Fruit fly (Drosophila melanogaster) S2 (cell line): ENCODE data around the gene Ythdc1.

Source experiments
- CG8478 ChIP-seq: fragments of >200 bp; optimal IDR thresholded peaks from 2 replicates; lab custom pipeline; 2018
- CTCF ChIP-seq, 2 experiments: fragments of >200 bp; optimal IDR thresholded peaks; 2 replicates each; lab custom pipeline; 2018

Ythdc1 gene

dm6 chr3L:3373994-3374623 is at the start of gene Ythdc1, which contains the start of gene CG12010:
Ythdc1 (minus strand) TSS chr3L:3374170.
CG12010 (plus strand) TSS chr3L:3374282.
- TF ChIP-seq CG8478 (lab: Kevin White, UChicago) (no peak), CTCF (optimal IDR thresholded peaks at IDR 0.05; lab: Kevin White, UChicago) (peak; percentile 15 to 42)

dm6 chr3L:3423006-3423405 is 49.0 kb upstream of the Ythdc1 start:
- TF ChIP-seq CG8478 (lab: Kevin White, UChicago) (no peak), CTCF (optimal IDR thresholded peaks at IDR 0.05; lab: Kevin White, UChicago) (no peak)

dm6 chr3L:3420674-3421073 is 46.7 kb upstream of the Ythdc1 start:
- TF ChIP-seq CTCF (optimal IDR thresholded peaks at IDR 0.05; lab: Kevin White, UChicago) (no peak), CG8478 (lab: Kevin White, UChicago) (no peak)

dm6 chr3L:3420237-3420643 is 46.3 kb upstream of the Ythdc1 start:
- TF ChIP-seq CTCF (optimal IDR thresholded peaks at IDR 0.05; lab: Kevin White, UChicago): no peak
- no peak for TF ChIP-seq CG8478 (lab: Kevin White, UChicago)

- no peak for TF ChIP-seq CTCF (optimal IDR thresholded peaks at IDR 0.05; lab: Kevin White, UChicago)
- TF ChIP-seq CG8478 (lab: Kevin White, UChicago): no peak
Measured at dm6 chr3L:3419369-3420232, 45.6 kb upstream of the Ythdc1 start.

dm6 chr3L:3418207-3419086 is 44.5 kb upstream of the Ythdc1 start:
- TF ChIP-seq CTCF (optimal IDR thresholded peaks at IDR 0.05; lab: Kevin White, UChicago) (no peak), CG8478 (lab: Kevin White, UChicago) (peak; percentile 44)

dm6 chr3L:3417759-3418158 is 43.8 kb upstream of the Ythdc1 start:
- TF ChIP-seq CTCF (optimal IDR thresholded peaks at IDR 0.05; lab: Kevin White, UChicago) (no peak), CG8478 (lab: Kevin White, UChicago) (no peak)

- peak; percentile 2 for TF ChIP-seq CG8478 (lab: Kevin White, UChicago)
- TF ChIP-seq CTCF (optimal IDR thresholded peaks at IDR 0.05; lab: Kevin White, UChicago): no peak
Measured at dm6 chr3L:3417120-3417519, 43.1 kb upstream of the Ythdc1 start.

dm6 chr3L:3415633-3416198 is 41.7 kb upstream of the Ythdc1 start:
- TF ChIP-seq CG8478 (lab: Kevin White, UChicago) (no peak), CTCF (optimal IDR thresholded peaks at IDR 0.05; lab: Kevin White, UChicago) (no peak)

- no peak for TF ChIP-seq CTCF (optimal IDR thresholded peaks at IDR 0.05; lab: Kevin White, UChicago)
- no peak for TF ChIP-seq CG8478 (lab: Kevin White, UChicago)
Measured at dm6 chr3L:3414796-3415568, 41.0 kb upstream of the Ythdc1 start.

- TF ChIP-seq CG8478 (lab: Kevin White, UChicago) (no peak), CTCF (optimal IDR thresholded peaks at IDR 0.05; lab: Kevin White, UChicago) (no peak)
Measured at dm6 chr3L:3411699-3412098, 37.7 kb upstream of the Ythdc1 start.

- no peak for TF ChIP-seq CG8478 (lab: Kevin White, UChicago)
- no peak for TF ChIP-seq CTCF (optimal IDR thresholded peaks at IDR 0.05; lab: Kevin White, UChicago)
Measured at dm6 chr3L:3410978-3411629, 37.1 kb upstream of the Ythdc1 start.
